Worm (Caenorhabditis elegans) whole organism, late embryonic: Measurements from ENCODE around the gene srh-194.

ENCODE experiments used
- C08G9.2 ChIP-seq: sonication (generic microtip); optimal IDR thresholded peaks from 2 replicates; lab custom pipeline; 2016; ENCODE audit warnings: mild to moderate bottlenecking, missing genetic modification characterization, moderate library complexity, missing compliant biosample characterization
- K02D7.2 ChIP-seq: sonication (generic microtip); optimal IDR thresholded peaks from 2 replicates; lab custom pipeline; 2017; ENCODE audit warnings: mild to moderate bottlenecking, missing genetic modification characterization, missing compliant biosample characterization
- T23F11.4 ChIP-seq: fragments of 200-800 bp; sonication (Bioruptor generic); optimal IDR thresholded peaks from 2 replicates; lab custom pipeline; 2018; ENCODE audit warnings: mild to moderate bottlenecking, missing genetic modification characterization, missing compliant biosample characterization
- Y22D7AL.16 ChIP-seq: sonication (generic microtip); optimal IDR thresholded peaks from 2 replicates; lab custom pipeline; 2016; ENCODE audit warnings: missing genetic modification characterization, missing compliant biosample characterization
- ahr-1 ChIP-seq: sonication (generic microtip); optimal IDR thresholded peaks from 2 replicates; lab custom pipeline; 2016; ENCODE audit warnings: missing genetic modification characterization, missing compliant biosample characterization
- ama-1 ChIP-seq: fragments of 150-350 bp; optimal IDR thresholded peaks from 2 replicates; lab custom pipeline; 2014
- ceh-2 ChIP-seq: sonication (generic microtip); optimal IDR thresholded peaks from 2 replicates; lab custom pipeline; 2016; ENCODE audit warnings: missing genotype, missing genetic modification characterization, missing compliant biosample characterization
- ceh-24 ChIP-seq: sonication (generic microtip); optimal IDR thresholded peaks from 2 replicates; lab custom pipeline; 2016; ENCODE audit warnings: mild to moderate bottlenecking, missing genetic modification characterization, missing compliant biosample characterization
- ceh-6 ChIP-seq: fragments of 200-800 bp; sonication (Bioruptor generic); optimal IDR thresholded peaks from 2 replicates; lab custom pipeline; 2018; ENCODE audit warnings: mild to moderate bottlenecking, missing genetic modification characterization, missing compliant biosample characterization
- che-1 ChIP-seq: sonication (generic microtip); optimal IDR thresholded peaks from 2 replicates; lab custom pipeline; 2016; ENCODE audit warnings: mild to moderate bottlenecking, missing genetic modification characterization, missing compliant biosample characterization
- dmd-4 ChIP-seq: sonication (generic microtip); optimal IDR thresholded peaks from 2 replicates; lab custom pipeline; 2016; ENCODE audit warnings: borderline replicate concordance, missing genetic modification characterization, missing compliant biosample characterization
- dve-1 ChIP-seq: sonication (generic microtip); optimal IDR thresholded peaks from 2 replicates; lab custom pipeline; 2017; ENCODE audit warnings: antibody characterized with exemption, mild to moderate bottlenecking, missing genetic modification characterization, missing compliant biosample characterization
- elt-4 ChIP-seq: sonication (generic microtip); optimal IDR thresholded peaks from 2 replicates; lab custom pipeline; 2016; ENCODE audit warnings: missing genetic modification characterization, missing compliant biosample characterization
- ets-4 ChIP-seq: sonication (generic microtip); optimal IDR thresholded peaks from 2 replicates; lab custom pipeline; 2016; ENCODE audit warnings: missing genetic modification characterization, missing compliant biosample characterization
- eyg-1 ChIP-seq: sonication (generic microtip); optimal IDR thresholded peaks from 2 replicates; lab custom pipeline; 2016; ENCODE audit warnings: missing genotype, missing genetic modification characterization, missing compliant biosample characterization
- fax-1 ChIP-seq: sonication (generic microtip); optimal IDR thresholded peaks from 2 replicates; lab custom pipeline; 2016; ENCODE audit warnings: missing genotype, missing genetic modification characterization, missing compliant biosample characterization
- fkh-10 ChIP-seq: fragments of 150-350 bp; optimal IDR thresholded peaks from 2 replicates; lab custom pipeline; 2014; ENCODE audit warnings: missing biosample characterization, missing genetic modification reagents, missing genetic modification characterization
- gmeb-2 ChIP-seq: sonication (generic microtip); optimal IDR thresholded peaks from 2 replicates; lab custom pipeline; 2016; ENCODE audit warnings: missing genetic modification characterization, inconsistent platforms, missing compliant biosample characterization
- hlh-13 ChIP-seq: fragments of 200-800 bp; sonication (Bioruptor generic); optimal IDR thresholded peaks from 2 replicates; lab custom pipeline; 2018; ENCODE audit warnings: mild to moderate bottlenecking, missing genetic modification characterization, missing compliant biosample characterization
- hlh-30 ChIP-seq: sonication (generic microtip); optimal IDR thresholded peaks from 2 replicates; lab custom pipeline; 2017; ENCODE audit warnings: antibody characterized with exemption, missing genetic modification characterization, missing compliant biosample characterization; ENCODE audit not compliant: insufficient read depth
- hlh-6 ChIP-seq: sonication (generic microtip); optimal IDR thresholded peaks from 2 replicates; lab custom pipeline; 2016; ENCODE audit warnings: missing genotype, missing genetic modification characterization, missing compliant biosample characterization
- hlh-8 ChIP-seq: sonication (generic microtip); optimal IDR thresholded peaks from 2 replicates; lab custom pipeline; 2016; ENCODE audit warnings: missing genotype, missing genetic modification characterization, missing compliant biosample characterization
- mec-3 ChIP-seq: sonication (generic microtip); optimal IDR thresholded peaks from 2 replicates; lab custom pipeline; 2016; ENCODE audit warnings: borderline replicate concordance, missing genetic modification characterization, missing compliant biosample characterization
- nhr-11 ChIP-seq: fragments of 150-350 bp; optimal IDR thresholded peaks from 2 replicates; lab custom pipeline; 2014; ENCODE audit warnings: missing biosample characterization, missing genetic modification characterization
- odd-2 ChIP-seq: sonication (generic microtip); optimal IDR thresholded peaks from 2 replicates; lab custom pipeline; 2017; ENCODE audit warnings: antibody characterized with exemption, mild to moderate bottlenecking, missing genetic modification characterization, missing compliant biosample characterization
- pax-1 ChIP-seq: fragments of 150-350 bp; optimal IDR thresholded peaks from 2 replicates; lab custom pipeline; 2014; ENCODE audit warnings: missing biosample characterization, missing genetic modification characterization
- pha-2 ChIP-seq: sonication (generic microtip); optimal IDR thresholded peaks from 2 replicates; lab custom pipeline; 2017; ENCODE audit warnings: mild to moderate bottlenecking, missing genetic modification characterization, missing compliant biosample characterization
- pha-4 ChIP-seq: fragments of 150-350 bp; optimal IDR thresholded peaks from 2 replicates; lab custom pipeline; 2018; ENCODE audit warnings: missing biosample characterization, missing genetic modification reagents, missing genetic modification characterization
- pros-1 ChIP-seq: fragments of 150-350 bp; optimal IDR thresholded peaks from 2 replicates; lab custom pipeline; 2014; ENCODE audit warnings: missing biosample characterization, missing genetic modification reagents, missing genetic modification characterization
- tbx-2 ChIP-seq: sonication (generic microtip); optimal IDR thresholded peaks from 2 replicates; lab custom pipeline; 2016; ENCODE audit warnings: missing genetic modification characterization, missing compliant biosample characterization
- ttx-3 ChIP-seq: sonication (generic microtip); optimal IDR thresholded peaks from 2 replicates; lab custom pipeline; 2016; ENCODE audit warnings: missing genetic modification reagents, missing genetic modification characterization, missing compliant biosample characterization
- unc-55 ChIP-seq: sonication (generic microtip); optimal IDR thresholded peaks from 2 replicates; lab custom pipeline; 2017; ENCODE audit warnings: missing biosample characterization, missing genetic modification reagents, missing genetic modification characterization
- unc-86 ChIP-seq: sonication (generic microtip); optimal IDR thresholded peaks from 2 replicates; lab custom pipeline; 2016; ENCODE audit warnings: missing genetic modification characterization, missing compliant biosample characterization
- ztf-16 ChIP-seq: sonication (generic microtip); optimal IDR thresholded peaks from 2 replicates; lab custom pipeline; 2017; ENCODE audit warnings: missing genetic modification characterization, missing compliant biosample characterization

Gene srh-194

DNA sequence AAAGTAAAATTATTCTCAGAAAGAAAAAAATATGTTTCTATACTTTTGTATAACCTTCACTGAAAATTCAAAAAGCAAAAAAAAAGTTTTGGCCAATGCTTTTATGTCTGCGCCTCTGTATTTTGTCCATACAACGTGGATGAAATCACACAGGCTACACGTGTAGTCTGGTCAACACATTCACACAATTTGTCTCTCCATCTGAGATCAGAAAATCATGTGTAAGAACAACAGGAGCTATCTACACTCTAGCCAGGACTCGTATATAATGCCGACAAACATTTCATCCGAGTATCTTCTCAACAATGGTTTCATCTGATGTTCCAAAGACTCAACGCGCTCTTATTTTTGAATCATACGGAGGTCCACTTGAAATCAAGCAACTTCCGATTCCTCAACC lies 33.5 kb upstream of the srh-194 start, which contains the start of gene D2063.1:
TSS of gene D2063.1 (plus strand) at position 281 of the 400 bp plus-strand sequence.
- TF ChIP-seq unc-55 (GFP tag; lab: Kevin White, UChicago) (peak; percentile 49), ets-4 (tag; lab: Kevin White, UChicago) (no peak), pros-1 (tag; lab: Kevin White, UChicago) (no peak), gmeb-2 (tag; lab: Kevin White, UChicago) (no peak), K02D7.2 (tag; lab: Kevin White, UChicago) (no peak)

DNA sequence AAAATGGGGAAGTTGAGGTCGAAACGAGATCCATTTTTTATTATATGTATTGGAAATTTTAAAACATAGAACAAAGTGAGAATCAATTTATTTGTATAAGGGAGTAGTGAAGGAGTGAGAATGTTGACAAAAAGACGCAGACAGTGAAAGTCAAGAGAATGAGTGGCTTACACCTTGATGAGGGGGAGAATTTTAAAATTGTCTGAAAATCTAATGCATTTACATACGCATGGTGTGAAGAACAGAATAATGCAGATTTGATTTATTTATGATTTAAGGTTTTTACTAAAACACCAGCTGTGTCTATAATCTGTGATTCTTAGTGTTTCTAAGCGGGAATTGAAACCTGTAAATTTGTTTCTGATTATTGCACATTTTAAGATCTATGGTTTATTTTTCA lies 32.1 kb upstream of the srh-194 start, which contains the start of gene nhr-125:
TSS of gene nhr-125 (minus strand) at position 101 of the 400 bp plus-strand sequence.
- no peak for TF ChIP-seq ttx-3
- TF ChIP-seq odd-2 (tag; lab: Kevin White, UChicago) = no peak
- no peak for TF ChIP-seq che-1 (tag; lab: Kevin White, UChicago)
- TF ChIP-seq pha-2 = no peak
- no peak for TF ChIP-seq ceh-24 (tag; lab: Kevin White, UChicago)
- no peak for TF ChIP-seq fax-1 (tag; lab: Kevin White, UChicago)
- no peak for TF ChIP-seq ama-1 (lab: Kevin White, UChicago)
- TF ChIP-seq pax-1 (tag; lab: Kevin White, UChicago) = no peak
- TF ChIP-seq fkh-10 (GFP tag; lab: Kevin White, UChicago) = no peak
- no peak for TF ChIP-seq ets-4 (tag; lab: Kevin White, UChicago)
- TF ChIP-seq eyg-1 (tag; lab: Kevin White, UChicago) = no peak
- no peak for TF ChIP-seq ceh-2 (tag; lab: Kevin White, UChicago)
- no peak for TF ChIP-seq ceh-6 (GFP tag; lab: Kevin White, UChicago)
- no peak for TF ChIP-seq dmd-4 (tag; lab: Kevin White, UChicago)
- no peak for TF ChIP-seq pha-4 (tag; lab: Kevin White, UChicago)
- TF ChIP-seq, all 69 proteins: peak for 0

DNA sequence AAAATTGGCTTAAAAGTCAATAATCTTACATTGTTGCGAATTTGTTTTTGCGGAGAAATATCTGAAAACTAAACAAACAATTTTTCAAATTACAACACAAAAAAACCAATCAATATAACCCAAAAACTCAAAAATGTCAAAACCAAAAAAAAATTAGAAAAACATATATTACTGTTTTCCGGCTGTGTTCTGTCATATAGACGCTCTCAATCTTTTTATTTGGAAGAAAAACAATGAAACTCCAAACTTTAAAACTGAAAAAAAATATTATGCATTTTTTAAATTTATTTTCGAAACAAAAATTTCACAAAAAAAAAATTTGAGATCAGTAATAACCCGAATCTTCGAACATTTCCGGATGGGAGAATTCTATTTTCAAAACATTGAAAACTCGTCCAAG lies 29.4 kb upstream of the srh-194 start, which contains the start of gene R02D1.2:
TSS of gene R02D1.2 (minus strand) at position 101 of the 400 bp plus-strand sequence.
- TF ChIP-seq hlh-8 (tag; lab: Kevin White, UChicago) (no peak), unc-86 (tag; lab: Kevin White, UChicago) (no peak), hlh-30 (tag; lab: Kevin White, UChicago) (no peak), eyg-1 (tag; lab: Kevin White, UChicago) (no peak), ztf-16 (no peak), pha-2 (no peak), T23F11.4 (GFP tag; lab: Kevin White, UChicago) (no peak), hlh-6 (tag; lab: Kevin White, UChicago) (no peak), nhr-11 (tag; lab: Kevin White, UChicago) (no peak), mec-3 (tag; lab: Kevin White, UChicago) (no peak), Y22D7AL.16 (tag; lab: Kevin White, UChicago) (no peak), gmeb-2 (tag; lab: Kevin White, UChicago) (no peak), ama-1 (lab: Kevin White, UChicago) (no peak), ceh-24 (tag; lab: Kevin White, UChicago) (no peak), dve-1 (tag; lab: Kevin White, UChicago) (no peak), ahr-1 (tag; lab: Kevin White, UChicago) (no peak), hlh-13 (GFP tag; lab: Kevin White, UChicago) (no peak), pha-4 (tag; lab: Kevin White, UChicago) (no peak), elt-4 (tag; lab: Kevin White, UChicago) (no peak)

DNA sequence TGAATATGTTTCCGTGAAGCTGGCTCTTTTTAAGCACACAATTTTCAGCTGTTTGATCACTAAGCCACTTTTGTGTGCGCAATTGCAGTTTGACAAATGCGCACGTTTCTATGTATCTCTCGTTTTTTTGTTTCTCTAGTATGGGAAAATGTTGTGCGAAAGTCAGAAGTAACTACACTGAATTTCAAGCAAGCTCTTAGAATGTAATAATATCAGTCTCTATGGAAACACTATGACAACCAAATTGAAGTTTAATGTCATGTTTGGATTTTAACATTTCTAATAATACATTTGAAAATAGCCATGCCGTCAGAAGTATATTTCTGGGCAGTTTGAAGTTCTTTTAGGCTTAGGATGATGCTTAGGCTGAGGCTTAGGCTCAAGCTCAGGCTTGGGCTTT lies 26.5 kb upstream of the srh-194 start, which contains the start of gene ZC132.9:
TSS of gene ZC132.9 (minus strand) at position 101 of the 400 bp plus-strand sequence.
- TF ChIP-seq hlh-8 (tag; lab: Kevin White, UChicago) = no peak
- no peak for TF ChIP-seq tbx-2 (tag; lab: Kevin White, UChicago)
- TF ChIP-seq ahr-1 (tag; lab: Kevin White, UChicago) = no peak
- TF ChIP-seq T23F11.4 (GFP tag; lab: Kevin White, UChicago) = no peak
- no peak for TF ChIP-seq C08G9.2
- TF ChIP-seq ceh-6 (GFP tag; lab: Kevin White, UChicago) = no peak
- no peak for TF ChIP-seq mec-3 (tag; lab: Kevin White, UChicago)
- no peak for TF ChIP-seq hlh-6 (tag; lab: Kevin White, UChicago)
- TF ChIP-seq eyg-1 (tag; lab: Kevin White, UChicago) = no peak
- no peak for TF ChIP-seq ceh-24 (tag; lab: Kevin White, UChicago)
